Fruit fly (Drosophila melanogaster): ENCODE measurements around the gene Fbp1.

DNA sequence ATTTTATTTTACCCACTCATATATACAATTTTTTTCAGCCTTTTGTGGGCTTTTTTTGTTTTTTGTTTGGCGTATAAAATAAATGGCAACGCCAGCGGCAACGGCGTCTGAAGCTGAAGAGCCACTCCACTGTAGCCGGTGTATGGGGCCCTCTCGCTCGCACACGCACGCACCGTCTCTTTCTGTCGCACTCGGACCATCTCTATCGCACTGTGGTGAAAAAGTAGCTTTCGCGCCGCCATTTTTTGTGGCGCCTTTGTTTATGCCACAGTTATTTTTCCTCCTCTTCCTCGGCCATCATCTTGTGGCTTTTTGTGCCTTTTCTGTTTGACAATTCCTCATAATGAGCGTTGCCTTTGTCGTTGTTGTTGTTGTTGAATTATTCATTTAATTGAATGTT, 24.2 kb upstream of the Fbp1 start:
- TF ChIP-seq CG4496 (GFP tag; IDR thresholded peaks at IDR 0.05) (no peak), CG9948 (tag; optimal IDR thresholded peaks at IDR 0.05) (no peak)

Measured in whole organism, pupa.